Worm (Caenorhabditis elegans) whole organism, L3 larva: ENCODE results near the gene C32B5.6.

ENCODE experiments used
- ZK546.5 ChIP-seq: sonication (generic microtip); optimal IDR thresholded peaks from 2 replicates; lab custom pipeline; 2017; ENCODE audit warnings: missing biosample characterization, missing genetic modification characterization
- ceh-9 ChIP-seq: sonication (generic microtip); optimal IDR thresholded peaks from 2 replicates; lab custom pipeline; 2018; ENCODE audit warnings: missing biosample characterization, missing genetic modification characterization
- elt-2 ChIP-seq: sonication (generic microtip); optimal IDR thresholded peaks from 2 replicates; lab custom pipeline; 2016; ENCODE audit warnings: missing genetic modification reagents, mild to moderate bottlenecking, missing genetic modification characterization, missing compliant biosample characterization
- nfya-1 ChIP-seq: sonication (generic microtip); optimal IDR thresholded peaks from 2 replicates; lab custom pipeline; 2017; ENCODE audit warnings: missing genetic modification characterization, mild to moderate bottlenecking, missing compliant biosample characterization, antibody characterized with exemption, moderate library complexity; ENCODE audit not compliant: insufficient read depth
- pha-4 ChIP-seq: fragments of 150-350 bp; optimal IDR thresholded peaks from 2 replicates; lab custom pipeline; 2014; ENCODE audit warnings: missing biosample characterization, missing genetic modification reagents, missing genetic modification characterization

DNA sequence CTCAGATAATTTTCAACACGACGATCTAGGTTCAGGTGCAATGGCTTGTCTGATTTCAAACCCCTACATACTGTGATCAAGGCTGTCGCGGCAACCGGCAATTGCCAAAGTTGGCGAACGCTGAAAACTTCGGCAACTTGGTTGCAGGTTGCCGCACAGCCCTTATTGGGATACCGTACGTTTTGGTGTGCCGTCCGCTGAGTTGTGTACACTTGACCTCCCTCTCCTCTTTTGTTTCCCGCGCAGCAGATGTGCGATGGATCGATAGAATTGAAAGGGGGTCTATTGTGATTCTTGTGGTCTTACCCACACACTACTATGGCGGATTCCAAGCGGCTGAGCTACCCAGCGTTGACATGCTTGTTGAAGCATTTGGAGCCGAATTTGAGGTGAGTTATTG, 8.0 kb upstream of the C32B5.6 start, which contains the start of the genes C32B5.18 and C32B5.7:
- TF ChIP-seq ZK546.5 (tag; lab: Kevin White, UChicago) (no peak), pha-4 (no peak), ceh-9 (tag; lab: Kevin White, UChicago) (no peak), nfya-1 (tag; lab: Kevin White, UChicago) (no peak), elt-2 (no peak)
